Worm (Caenorhabditis elegans) whole organism, midembryonic: ENCODE results near the gene F54E2.9.

Experiments used
- T22C8.4 ChIP-seq: fragments of 200-800 bp; sonication (Bioruptor generic); IDR thresholded peaks from 2 replicates; pipeline ENCODE4 v1.3.6; 2022; ENCODE audit warnings: missing genetic modification characterization, missing compliant biosample characterization
- cog-1 ChIP-seq: sonication (generic microtip); optimal IDR thresholded peaks from 2 replicates; lab custom pipeline; 2016; ENCODE audit warnings: missing genetic modification characterization, missing compliant biosample characterization
- flt-1 ChIP-seq: fragments of 200-800 bp; sonication (Bioruptor generic); IDR thresholded peaks from 2 replicates; pipeline ENCODE4 v1.3.6; 2022; ENCODE audit warnings: missing genetic modification characterization, missing compliant biosample characterization
- klf-2 ChIP-seq: fragments of 200-800 bp; sonication (Bioruptor generic); conservative IDR thresholded peaks from 2 replicates; pipeline ENCODE4 v1.3.6; 2022; ENCODE audit warnings: missing genetic modification reagents, missing genetic modification characterization, missing compliant biosample characterization
- med-1 ChIP-seq: sonication (generic microtip); optimal IDR thresholded peaks from 2 replicates; lab custom pipeline; 2017; ENCODE audit warnings: missing genetic modification characterization, mild to moderate bottlenecking, missing compliant biosample characterization, antibody characterized with exemption, missing genetic modification reagents; ENCODE audit not compliant: insufficient read depth
- ref-1 ChIP-seq: fragments of 200-800 bp; sonication (Bioruptor generic); conservative IDR thresholded peaks from 2 replicates; pipeline ENCODE4 v1.3.6; 2022; ENCODE audit warnings: missing genetic modification reagents, missing genetic modification characterization, missing compliant biosample characterization
- tab-1 ChIP-seq: fragments of 200-800 bp; sonication (Bioruptor generic); IDR thresholded peaks from 2 replicates; pipeline ENCODE4 v1.3.6; 2022; ENCODE audit warnings: missing genetic modification characterization, missing compliant biosample characterization
- ztf-23 ChIP-seq: fragments of 200-800 bp; sonication (Bioruptor generic); IDR thresholded peaks from 2 replicates; pipeline ENCODE4 v1.3.6; 2022; ENCODE audit warnings: missing genetic modification reagents, missing genetic modification characterization, missing compliant biosample characterization
- ztf-29 ChIP-seq: fragments of 200-800 bp; sonication (Bioruptor generic); IDR thresholded peaks from 2 replicates; pipeline ENCODE4 v1.3.6; 2022; ENCODE audit warnings: missing genetic modification reagents, missing genetic modification characterization, missing compliant biosample characterization

DNA sequence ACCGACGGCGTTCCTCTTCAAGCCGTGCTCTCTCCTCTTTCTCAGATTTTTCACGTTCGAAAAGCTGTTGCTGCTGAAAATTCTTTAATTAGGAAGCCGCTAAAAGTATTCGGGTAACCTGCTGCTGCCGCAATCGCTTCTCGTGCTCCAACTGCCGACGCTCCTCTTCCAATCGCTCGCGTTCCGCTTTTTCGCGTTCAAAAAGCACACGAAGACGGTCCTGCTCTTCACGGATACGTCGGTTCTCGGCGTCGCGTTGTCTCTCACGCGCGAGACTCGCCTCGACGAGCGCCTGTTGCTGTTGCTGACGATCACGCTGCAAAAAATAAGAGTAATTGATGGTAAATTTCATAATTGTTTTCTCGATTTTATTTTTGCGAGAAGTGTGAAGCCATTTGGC, 13.1 kb downstream of the F54E2.9 start:
- TF ChIP-seq tab-1 (GFP tag; lab: Robert Waterston, UW) (no peak), flt-1 (no peak), ztf-23 (GFP tag; lab: Robert Waterston, UW) (no peak), ref-1 (GFP tag; lab: Robert Waterston, UW) (no peak), ztf-29 (no peak), med-1 (GFP tag; lab: Kevin White, UChicago) (no peak), cog-1 (tag; lab: Kevin White, UChicago) (no peak), klf-2 (no peak), T22C8.4 (GFP tag; lab: Robert Waterston, UW) (no peak)
